Worm (Caenorhabditis elegans) whole organism, L3 larva: ENCODE results near the gene H19J13.2.
"Not testable (repeated sequence)": the region's sequence is repeated elsewhere in the genome, so short reads cannot be mapped to it uniquely, and the experiment has no call there.

Experiments
- R02D3.7 ChIP-seq: fragments of 150-350 bp; optimal IDR thresholded peaks from 2 replicates; lab custom pipeline; 2014; ENCODE audit warnings: missing biosample characterization, missing genetic modification characterization
- ZK546.5 ChIP-seq: sonication (generic microtip); optimal IDR thresholded peaks from 2 replicates; lab custom pipeline; 2017; ENCODE audit warnings: missing biosample characterization, missing genetic modification characterization
- aly-2 ChIP-seq: fragments of 150-350 bp; optimal IDR thresholded peaks from 2 replicates; lab custom pipeline; 2014; ENCODE audit warnings: missing biosample characterization, missing genetic modification characterization
- ama-1 ChIP-seq: fragments of 150-350 bp; optimal IDR thresholded peaks from 2 replicates; lab custom pipeline; 2018
- ceh-16 ChIP-seq: sonication (generic microtip); optimal IDR thresholded peaks from 2 replicates; lab custom pipeline; 2017; ENCODE audit warnings: missing biosample characterization, missing genetic modification characterization
- ceh-28 ChIP-seq: fragments of 150-350 bp; optimal IDR thresholded peaks from 2 replicates; lab custom pipeline; 2014; ENCODE audit warnings: missing biosample characterization, missing genetic modification reagents, missing genetic modification characterization
- ceh-82 ChIP-seq: fragments of 150-350 bp; optimal IDR thresholded peaks from 2 replicates; lab custom pipeline; 2014; ENCODE audit warnings: missing biosample characterization, missing genetic modification characterization
- ceh-9 ChIP-seq: sonication (generic microtip); optimal IDR thresholded peaks from 2 replicates; lab custom pipeline; 2018; ENCODE audit warnings: missing biosample characterization, missing genetic modification characterization
- daf-12 ChIP-seq: fragments of 150-350 bp; optimal IDR thresholded peaks from 2 replicates; lab custom pipeline; 2014; ENCODE audit warnings: missing biosample characterization, missing genetic modification reagents, missing genetic modification characterization
- egl-27 ChIP-seq: sonication (generic microtip); optimal IDR thresholded peaks from 4 replicates; lab custom pipeline; 2017; ENCODE audit warnings: missing biosample characterization, missing genetic modification reagents, missing genetic modification characterization
- egl-5 ChIP-seq: fragments of 150-350 bp; optimal IDR thresholded peaks from 2 replicates; lab custom pipeline; 2017; ENCODE audit warnings: missing biosample characterization, missing genetic modification reagents, missing genetic modification characterization, inconsistent platforms
- elt-1 ChIP-seq: fragments of 150-350 bp; optimal IDR thresholded peaks from 2 replicates; lab custom pipeline; 2014; ENCODE audit warnings: missing biosample characterization, missing genetic modification characterization
- elt-2 ChIP-seq: sonication (generic microtip); optimal IDR thresholded peaks from 2 replicates; lab custom pipeline; 2016; ENCODE audit warnings: missing genetic modification reagents, mild to moderate bottlenecking, missing genetic modification characterization, missing compliant biosample characterization
- fkh-10 ChIP-seq: sonication (generic microtip); optimal IDR thresholded peaks from 2 replicates; lab custom pipeline; 2017; ENCODE audit warnings: missing biosample characterization, missing genetic modification reagents, missing genetic modification characterization
- fkh-2 ChIP-seq: fragments of 150-350 bp; optimal IDR thresholded peaks from 2 replicates; lab custom pipeline; 2014; ENCODE audit warnings: missing biosample characterization, missing genetic modification reagents, missing genetic modification characterization
- hmg-11 ChIP-seq: sonication (generic microtip); optimal IDR thresholded peaks from 2 replicates; lab custom pipeline; 2016; ENCODE audit warnings: missing genetic modification characterization, missing compliant biosample characterization
- jun-1 ChIP-seq: fragments of 150-350 bp; optimal IDR thresholded peaks from 2 replicates; lab custom pipeline; 2014; ENCODE audit warnings: missing biosample characterization, missing genetic modification reagents, missing genetic modification characterization
- lin-15B ChIP-seq: fragments of 150-350 bp; optimal IDR thresholded peaks from 2 replicates; lab custom pipeline; 2014; ENCODE audit warnings: missing biosample characterization, missing genetic modification characterization
- lsy-12 ChIP-seq: sonication (generic microtip); optimal IDR thresholded peaks from 2 replicates; lab custom pipeline; 2016; ENCODE audit warnings: mild to moderate bottlenecking, missing genetic modification characterization, missing compliant biosample characterization
- mdl-1 ChIP-seq: fragments of 150-350 bp; optimal IDR thresholded peaks from 2 replicates; lab custom pipeline; 2014; ENCODE audit warnings: missing biosample characterization, missing genetic modification characterization
- mml-1 ChIP-seq: fragments of 150-350 bp; sonication (generic microtip); optimal IDR thresholded peaks from 3 replicates; lab custom pipeline; 2014; ENCODE audit warnings: missing biosample characterization, missing genetic modification characterization
- nfya-1 ChIP-seq: sonication (generic microtip); optimal IDR thresholded peaks from 2 replicates; lab custom pipeline; 2017; ENCODE audit warnings: missing genetic modification characterization, mild to moderate bottlenecking, missing compliant biosample characterization, antibody characterized with exemption, moderate library complexity; ENCODE audit not compliant: insufficient read depth
- nhr-11 ChIP-seq: fragments of 150-350 bp; optimal IDR thresholded peaks from 2 replicates; lab custom pipeline; 2014; ENCODE audit warnings: missing biosample characterization, missing genetic modification characterization
- nhr-12 ChIP-seq: fragments of 150-350 bp; optimal IDR thresholded peaks from 2 replicates; lab custom pipeline; 2014; ENCODE audit warnings: missing biosample characterization, missing genetic modification characterization
- nhr-23 ChIP-seq: fragments of 150-350 bp; optimal IDR thresholded peaks from 2 replicates; lab custom pipeline; 2014; ENCODE audit warnings: missing biosample characterization, missing genetic modification reagents, missing genetic modification characterization
- nhr-237 ChIP-seq: fragments of 150-350 bp; optimal IDR thresholded peaks from 2 replicates; lab custom pipeline; 2014; ENCODE audit warnings: missing biosample characterization, missing genetic modification characterization
- nhr-25 ChIP-seq: sonication (generic microtip); optimal IDR thresholded peaks from 2 replicates; lab custom pipeline; 2017; ENCODE audit warnings: missing biosample characterization, missing genetic modification characterization
- nhr-28 ChIP-seq: fragments of 150-350 bp; optimal IDR thresholded peaks from 2 replicates; lab custom pipeline; 2014; ENCODE audit warnings: missing biosample characterization, missing genetic modification characterization
- pha-4 ChIP-seq: fragments of 150-350 bp; optimal IDR thresholded peaks from 2 replicates; lab custom pipeline; 2014; ENCODE audit warnings: missing biosample characterization, missing genetic modification reagents, missing genetic modification characterization
- sea-2 ChIP-seq: fragments of 150-350 bp; sonication (generic microtip); optimal IDR thresholded peaks from 4 replicates; lab custom pipeline; 2014; ENCODE audit warnings: missing biosample characterization, missing genetic modification reagents, missing genetic modification characterization
- snpc-4 ChIP-seq: fragments of 150-350 bp; optimal IDR thresholded peaks from 2 replicates; lab custom pipeline; 2014; ENCODE audit warnings: missing biosample characterization, missing genetic modification characterization
- tbx-2 ChIP-seq: sonication (generic microtip); optimal IDR thresholded peaks from 2 replicates; lab custom pipeline; 2016; ENCODE audit warnings: mild to moderate bottlenecking, missing genetic modification characterization, missing compliant biosample characterization
- unc-62 ChIP-seq: fragments of 150-350 bp; sonication (generic microtip); optimal IDR thresholded peaks from 4 replicates; lab custom pipeline; 2014; ENCODE audit warnings: missing biosample characterization, missing genetic modification reagents, missing genetic modification characterization
- ztf-11 ChIP-seq: fragments of 150-350 bp; optimal IDR thresholded peaks from 2 replicates; lab custom pipeline; 2014; ENCODE audit warnings: missing biosample characterization, missing genetic modification characterization
- ztf-4 ChIP-seq: fragments of 150-350 bp; optimal IDR thresholded peaks from 2 replicates; lab custom pipeline; 2014; ENCODE audit warnings: missing biosample characterization, missing genetic modification characterization

Gene H19J13.2

ce11 chrX:12315268-12315667 is 41.5 kb upstream of the H19J13.2 start, which contains the start of gene xtr-2:
TSS of gene xtr-2 (plus strand) at chrX:12315568.
- TF ChIP-seq egl-5 (tag; lab: Kevin White, UChicago) (no peak), R02D3.7 (tag; lab: Kevin White, UChicago) (no peak), ztf-4 (tag; lab: Kevin White, UChicago) (no peak), nhr-237 (tag; lab: Kevin White, UChicago) (no peak), aly-2 (tag; lab: Kevin White, UChicago) (no peak), nhr-23 (no peak), unc-62 (GFP tag; lab: Kevin White, UChicago) (no peak), elt-2 (no peak), ceh-82 (no peak), ztf-11 (no peak), sea-2 (GFP tag; lab: Kevin White, UChicago) (no peak), nhr-12 (tag; lab: Kevin White, UChicago) (no peak), ceh-16 (tag; lab: Kevin White, UChicago) (no peak), jun-1 (no peak), nhr-28 (no peak), egl-27 (tag; lab: Kevin White, UChicago) (no peak)
- TF ChIP-seq, all 47 proteins: peak for 0

DNA sequence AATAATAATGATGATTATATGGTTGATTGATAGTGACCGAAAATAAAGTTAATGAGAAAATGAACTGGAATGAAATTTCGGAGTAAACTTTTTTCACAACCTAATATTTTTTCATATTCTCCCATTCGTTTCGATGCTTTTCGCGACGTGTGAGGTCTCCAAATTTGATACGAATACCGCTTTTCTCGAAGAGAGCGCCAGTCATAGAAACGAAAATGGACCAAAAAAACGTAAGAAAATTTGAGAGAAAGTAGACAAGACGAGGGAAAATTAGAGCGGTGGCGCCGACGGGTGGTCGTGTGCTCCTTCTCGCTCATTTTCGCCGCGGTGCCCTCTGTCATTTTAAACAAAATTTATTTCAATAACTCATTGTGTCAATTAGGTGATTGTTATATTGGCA is 40.6 kb upstream of the H19J13.2 start:
- TF ChIP-seq nhr-11 (tag; lab: Kevin White, UChicago) (no peak), ZK546.5 (tag; lab: Kevin White, UChicago) (no peak), fkh-2 (tag; lab: Kevin White, UChicago) (no peak), ceh-28 (tag; lab: Kevin White, UChicago) (no peak)

ce11 chrX:12313779-12314178 is 40.0 kb upstream of the H19J13.2 start:
- TF ChIP-seq daf-12 (tag; lab: Kevin White, UChicago) (no peak), ceh-9 (tag; lab: Kevin White, UChicago) (no peak), aly-2 (tag; lab: Kevin White, UChicago) (no peak), nhr-28 (no peak), hmg-11 (tag; lab: Kevin White, UChicago) (no peak), nhr-12 (tag; lab: Kevin White, UChicago) (no peak), mdl-1 (no peak), lsy-12 (tag; lab: Kevin White, UChicago) (no peak), tbx-2 (tag; lab: Kevin White, UChicago) (no peak), ZK546.5 (tag; lab: Kevin White, UChicago) (no peak), mml-1 (no peak), R02D3.7 (tag; lab: Kevin White, UChicago) (no peak), ztf-4 (tag; lab: Kevin White, UChicago) (no peak), ama-1 (lab: Kevin White, UChicago) (no peak), elt-1 (tag; lab: Kevin White, UChicago) (no peak), elt-2 (no peak), pha-4 (no peak), nhr-25 (tag; lab: Kevin White, UChicago) (no peak), ceh-16 (tag; lab: Kevin White, UChicago) (no peak)

- TF ChIP-seq ceh-9 (tag; lab: Kevin White, UChicago); nhr-237 (tag; lab: Kevin White, UChicago); pha-4: not testable (repeated sequence)
Measured at ce11 chrX:12308045-12308499, 34.3 kb upstream of the H19J13.2 start, which contains the start of gene F17A2.16. TSS of gene F17A2.16 (plus strand) at chrX:12308449.

- TF ChIP-seq snpc-4 (tag; lab: Kevin White, UChicago) (no peak), nhr-237 (tag; lab: Kevin White, UChicago) (no peak), ama-1 (lab: Kevin White, UChicago) (no peak), ceh-28 (tag; lab: Kevin White, UChicago) (no peak), unc-62 (GFP tag; lab: Kevin White, UChicago) (no peak), fkh-10 (no peak), R02D3.7 (tag; lab: Kevin White, UChicago) (no peak), egl-27 (tag; lab: Kevin White, UChicago) (no peak), mml-1 (no peak), hmg-11 (tag; lab: Kevin White, UChicago) (no peak), nhr-23 (no peak), nfya-1 (no peak), lin-15B (tag; lab: Kevin White, UChicago) (no peak)
Measured at ce11 chrX:12306565-12306964, 32.8 kb upstream of the H19J13.2 start, which contains the start of gene phf-32. TSS of gene phf-32 (plus strand) at chrX:12306865.
